Worm (Caenorhabditis elegans) whole organism, L2 larva: ENCODE data around the gene C32B5.13.

Experiments
- R02D3.7 ChIP-seq: fragments of 150-350 bp; optimal IDR thresholded peaks from 2 replicates; lab custom pipeline; 2014; ENCODE audit warnings: missing biosample characterization, missing genetic modification characterization
- alr-1 ChIP-seq: fragments of 150-350 bp; optimal IDR thresholded peaks from 2 replicates; lab custom pipeline; 2014; ENCODE audit warnings: missing biosample characterization, missing genetic modification characterization
- aly-2 ChIP-seq: fragments of 150-350 bp; optimal IDR thresholded peaks from 2 replicates; lab custom pipeline; 2014; ENCODE audit warnings: missing biosample characterization, missing genetic modification characterization
- ama-1 ChIP-seq: fragments of 150-350 bp; optimal IDR thresholded peaks from 2 replicates; lab custom pipeline; 2018; ENCODE audit warnings: inconsistent platforms
- blmp-1 ChIP-seq: sonication (generic microtip); optimal IDR thresholded peaks from 2 replicates; lab custom pipeline; 2017; ENCODE audit warnings: missing genetic modification characterization, mild to moderate bottlenecking, missing compliant biosample characterization, antibody characterized with exemption, moderate library complexity; ENCODE audit not compliant: insufficient read depth
- elt-1 ChIP-seq: fragments of 150-350 bp; optimal IDR thresholded peaks from 2 replicates; lab custom pipeline; 2014; ENCODE audit warnings: missing biosample characterization, missing genetic modification characterization
- elt-3 ChIP-seq: sonication (generic microtip); optimal IDR thresholded peaks from 2 replicates; lab custom pipeline; 2017; ENCODE audit warnings: missing biosample characterization, missing genetic modification characterization
- lsy-2 ChIP-seq, 2 experiments: fragments of 150-350 bp in 1 of 2; sonication (generic microtip) in 1 of 2; optimal IDR thresholded peaks; 2 replicates each; lab custom pipeline; 2014 to 2017; ENCODE audit warnings: missing biosample characterization in 2 of 2, missing genetic modification characterization in 2 of 2
- mdl-1 ChIP-seq, 2 experiments: fragments of 150-350 bp in 1 of 2; sonication (generic microtip) in 1 of 2; optimal IDR thresholded peaks; 2 replicates each; lab custom pipeline; 2017; ENCODE audit warnings: missing biosample characterization in 2 of 2, missing genetic modification characterization in 2 of 2
- nhr-237 ChIP-seq: fragments of 150-350 bp; optimal IDR thresholded peaks from 2 replicates; lab custom pipeline; 2014; ENCODE audit warnings: missing biosample characterization, missing genetic modification characterization
- skn-1 ChIP-seq: sonication (generic microtip); optimal IDR thresholded peaks from 2 replicates; lab custom pipeline; 2017; ENCODE audit warnings: missing biosample characterization, missing genetic modification characterization
- unc-55 ChIP-seq: fragments of 150-350 bp; sonication (generic microtip); optimal IDR thresholded peaks from 3 replicates; lab custom pipeline; 2014; ENCODE audit warnings: missing biosample characterization, missing genetic modification reagents, missing genetic modification characterization
- unc-62 ChIP-seq: fragments of 150-350 bp; optimal IDR thresholded peaks from 2 replicates; lab custom pipeline; 2014; ENCODE audit warnings: missing biosample characterization, missing genetic modification reagents, missing genetic modification characterization
- ztf-11 ChIP-seq: sonication (generic microtip); optimal IDR thresholded peaks from 2 replicates; lab custom pipeline; 2017; ENCODE audit warnings: missing biosample characterization, missing genetic modification characterization

ce11 chrII:922778-923177 is 39.1 kb downstream of the C32B5.13 start:
- no peak for TF ChIP-seq skn-1 (tag; lab: Kevin White, UChicago)
- no peak for TF ChIP-seq R02D3.7 (tag; lab: Kevin White, UChicago)
- no peak for TF ChIP-seq elt-1 (tag; lab: Kevin White, UChicago)
- no peak for TF ChIP-seq ztf-11
- no peak for TF ChIP-seq alr-1
- TF ChIP-seq nhr-237 = no peak
- no peak for TF ChIP-seq aly-2
- TF ChIP-seq elt-3 (tag; lab: Kevin White, UChicago) = no peak
- no peak for TF ChIP-seq ama-1
- TF ChIP-seq blmp-1 (tag; lab: Kevin White, UChicago) = no peak
- TF ChIP-seq unc-55 (GFP tag; lab: Kevin White, UChicago) = no peak
- no peak for TF ChIP-seq lsy-2 (tag; optimal IDR thresholded peaks at IDR 0.05; lab: Kevin White, UChicago)
- TF ChIP-seq unc-62 (GFP tag; lab: Kevin White, UChicago) = no peak
- TF ChIP-seq mdl-1 (tag; optimal IDR thresholded peaks at IDR 0.05; lab: Kevin White, UChicago) = no peak
